Fruit fly (Drosophila melanogaster) whole organism, embryonic: ENCODE measurements around the gene Rpp14b.

Source experiments
- CG10267 ChIP-seq: fragments of 200-800 bp; sonication (Bioruptor generic); optimal IDR thresholded peaks from 2 replicates; lab custom pipeline; 2018; ENCODE audit warnings: missing biosample characterization, mild to moderate bottlenecking, missing genetic modification characterization, moderate library complexity
- CG10462 ChIP-seq: fragments of 200-800 bp; sonication (Bioruptor generic); optimal IDR thresholded peaks from 2 replicates; lab custom pipeline; 2016; ENCODE audit warnings: missing biosample characterization, missing genetic modification characterization
- CG10543 ChIP-seq: fragments of 200-800 bp; sonication (Bioruptor generic); optimal IDR thresholded peaks from 3 replicates; lab custom pipeline; 2017; ENCODE audit warnings: missing biosample characterization, mild to moderate bottlenecking, missing genetic modification characterization, moderate library complexity
- CG11247 ChIP-seq: fragments of 200-800 bp; sonication (Bioruptor generic); IDR thresholded peaks from 2 replicates; pipeline ENCODE4 v1.3.6; 2022; ENCODE audit warnings: missing biosample characterization, missing genetic modification characterization
- CG11456 ChIP-seq: fragments of 200-800 bp; sonication (Bioruptor generic); IDR thresholded peaks from 3 replicates; pipeline ENCODE4 v1.3.6; 2022; ENCODE audit warnings: missing biosample characterization, missing genetic modification characterization
- CG13287 ChIP-seq: fragments of 200-800 bp; sonication (Bioruptor generic); IDR thresholded peaks from 2 replicates; pipeline ENCODE4 v1.3.6; 2022; ENCODE audit warnings: missing biosample characterization, missing genetic modification characterization; ENCODE audit not compliant: partially characterized antibody
- CG13775 ChIP-seq: fragments of 200-800 bp; sonication (Bioruptor generic); optimal IDR thresholded peaks from 3 replicates; lab custom pipeline; 2017; ENCODE audit warnings: missing biosample characterization, mild to moderate bottlenecking, missing genetic modification characterization
- CG15514 ChIP-seq: fragments of 200-800 bp; sonication (Bioruptor generic); optimal IDR thresholded peaks from 3 replicates; lab custom pipeline; 2017; ENCODE audit warnings: missing biosample characterization, missing genetic modification characterization, mild to moderate bottlenecking, moderate library complexity, missing genetic modification reagents
- CG17385 ChIP-seq: fragments of 200-800 bp; sonication (Bioruptor generic); optimal IDR thresholded peaks from 3 replicates; lab custom pipeline; 2018; ENCODE audit warnings: missing biosample characterization, mild to moderate bottlenecking, missing genetic modification characterization
- CG17912 ChIP-seq: fragments of 200-800 bp; sonication (Bioruptor generic); optimal IDR thresholded peaks from 2 replicates; lab custom pipeline; 2018; ENCODE audit warnings: missing biosample characterization, mild to moderate bottlenecking, missing genetic modification characterization
- CG18476 ChIP-seq: fragments of 200-800 bp; sonication (Bioruptor generic); optimal IDR thresholded peaks from 2 replicates; lab custom pipeline; 2016; ENCODE audit warnings: missing biosample characterization, mild to moderate bottlenecking, missing genetic modification characterization
- CG18764 ChIP-seq: fragments of 200-800 bp; sonication (Bioruptor generic); optimal IDR thresholded peaks from 3 replicates; lab custom pipeline; 2016; ENCODE audit warnings: missing biosample characterization, missing genetic modification characterization
- CG2712 ChIP-seq: fragments of 200-800 bp; optimal IDR thresholded peaks from 3 replicates; lab custom pipeline; 2019; ENCODE audit warnings: missing biosample characterization, mild to moderate bottlenecking, missing genetic modification characterization, moderate library complexity
- CG3163 ChIP-seq: fragments of 200-800 bp; sonication (Bioruptor generic); optimal IDR thresholded peaks from 3 replicates; lab custom pipeline; 2016; ENCODE audit warnings: missing biosample characterization, missing genetic modification characterization
- CG32532 ChIP-seq: fragments of 200-800 bp; sonication (Bioruptor generic); IDR thresholded peaks from 2 replicates; pipeline ENCODE4 v1.3.6; 2022; ENCODE audit warnings: missing biosample characterization, missing genetic modification characterization
- CG33213 ChIP-seq: fragments of 200-800 bp; sonication (Bioruptor generic); optimal IDR thresholded peaks from 3 replicates; lab custom pipeline; 2016; ENCODE audit warnings: missing biosample characterization, missing genetic modification characterization
- CG3726 ChIP-seq: fragments of 200-800 bp; sonication (Bioruptor generic); IDR thresholded peaks from 3 replicates; pipeline ENCODE4, ENCODE4 v1.3.6; 2022; ENCODE audit warnings: missing biosample characterization, missing genetic modification characterization
- CG4424 ChIP-seq: fragments of 200-800 bp; sonication (Bioruptor generic); optimal IDR thresholded peaks from 3 replicates; lab custom pipeline; 2016; ENCODE audit warnings: missing biosample characterization, missing genetic modification characterization
- CG4617 ChIP-seq: fragments of 200-800 bp; sonication (Bioruptor generic); optimal IDR thresholded peaks from 3 replicates; lab custom pipeline; 2016; ENCODE audit warnings: missing biosample characterization, missing genetic modification characterization, borderline replicate concordance
- CG4707 ChIP-seq: fragments of 200-800 bp; sonication (Bioruptor generic); optimal IDR thresholded peaks from 2 replicates; lab custom pipeline; 2018; ENCODE audit warnings: missing biosample characterization, mild to moderate bottlenecking, missing genetic modification characterization, moderate library complexity
- CG6175 ChIP-seq: fragments of 200-800 bp; sonication (Bioruptor generic); IDR thresholded peaks from 3 replicates; pipeline ENCODE4 v1.3.6; 2022; ENCODE audit warnings: missing biosample characterization, missing genetic modification characterization
- CG8281 ChIP-seq: fragments of 200-800 bp; sonication (Bioruptor generic); optimal IDR thresholded peaks from 2 replicates; lab custom pipeline; 2018; ENCODE audit warnings: missing biosample characterization, mild to moderate bottlenecking, missing genetic modification characterization, moderate library complexity
- CG9609 ChIP-seq: fragments of 200-800 bp; sonication (Bioruptor generic); optimal IDR thresholded peaks from 3 replicates; lab custom pipeline; 2016; ENCODE audit warnings: missing biosample characterization, missing genetic modification characterization
- CHES-1-like ChIP-seq: fragments of 200-800 bp; sonication (Bioruptor generic); optimal IDR thresholded peaks from 2 replicates; lab custom pipeline; 2016; ENCODE audit warnings: missing biosample characterization, missing genetic modification characterization
- Doc2 ChIP-seq: fragments of 200-800 bp; sonication (Bioruptor generic); IDR thresholded peaks from 2 replicates; pipeline ENCODE4 v1.3.6; 2022; ENCODE audit warnings: missing biosample characterization, missing genetic modification characterization
- Dp ChIP-seq: fragments of 200-800 bp; sonication (Bioruptor generic); optimal IDR thresholded peaks from 2 replicates; lab custom pipeline; 2018; ENCODE audit warnings: missing biosample characterization, mild to moderate bottlenecking, missing genetic modification characterization, moderate library complexity
- Elba2 ChIP-seq: fragments of 200-800 bp; sonication (Bioruptor generic); optimal IDR thresholded peaks from 3 replicates; lab custom pipeline; 2016; ENCODE audit warnings: missing biosample characterization, missing genetic modification characterization
- HLH4C ChIP-seq: fragments of 200-800 bp; sonication (Bioruptor generic); IDR thresholded peaks from 3 replicates; pipeline ENCODE4 v1.3.6; 2022; ENCODE audit warnings: missing biosample characterization, missing genetic modification characterization; ENCODE audit not compliant: partially characterized antibody
- Ravus ChIP-seq: fragments of 200-800 bp; sonication (Bioruptor generic); IDR thresholded peaks from 2 replicates; pipeline ENCODE4 v1.3.6; 2022; ENCODE audit warnings: missing biosample characterization, missing genetic modification characterization
- Rfx ChIP-seq: fragments of 200-800 bp; sonication (Bioruptor generic); IDR thresholded peaks from 2 replicates; pipeline ENCODE4 v1.3.6; 2022; ENCODE audit warnings: missing biosample characterization, missing genetic modification characterization
- Sry-δ ChIP-seq: fragments of 200-800 bp; sonication (Bioruptor generic); optimal IDR thresholded peaks from 2 replicates; lab custom pipeline; 2016; ENCODE audit warnings: missing biosample characterization, missing genetic modification characterization
- Taf1 ChIP-seq: fragments of 200-800 bp; sonication (Bioruptor generic); IDR thresholded peaks from 2 replicates; pipeline ENCODE4 v1.3.6; 2022; ENCODE audit warnings: missing biosample characterization, missing genetic modification characterization
- bigmax ChIP-seq: fragments of 200-800 bp; sonication (Bioruptor generic); optimal IDR thresholded peaks from 2 replicates; lab custom pipeline; 2018; ENCODE audit warnings: missing biosample characterization, mild to moderate bottlenecking, missing genetic modification characterization
- ci ChIP-seq: fragments of 200-800 bp; sonication (Bioruptor generic); IDR thresholded peaks from 3 replicates; pipeline ENCODE4 v1.3.6; 2022; ENCODE audit warnings: missing biosample characterization, missing genetic modification characterization
- dimm ChIP-seq: fragments of 200-800 bp; sonication (Bioruptor generic); IDR thresholded peaks from 2 replicates; pipeline ENCODE4 v1.3.6; 2022; ENCODE audit warnings: missing biosample characterization, missing genetic modification characterization
- dysf ChIP-seq: fragments of 200-800 bp; sonication (Bioruptor generic); IDR thresholded peaks from 3 replicates; pipeline ENCODE4 v1.3.6; 2022; ENCODE audit warnings: missing biosample characterization, missing genetic modification characterization
- gfzf ChIP-seq: fragments of 200-800 bp; sonication (Bioruptor generic); optimal IDR thresholded peaks from 2 replicates; lab custom pipeline; 2016; ENCODE audit warnings: missing biosample characterization, mild to moderate bottlenecking, missing genetic modification characterization, moderate library complexity
- jing ChIP-seq: fragments of 200-800 bp; sonication (Bioruptor generic); optimal IDR thresholded peaks from 2 replicates; lab custom pipeline; 2018; ENCODE audit warnings: missing biosample characterization, mild to moderate bottlenecking, missing genetic modification characterization
- ken ChIP-seq: fragments of 200-800 bp; sonication (Bioruptor generic); IDR thresholded peaks from 3 replicates; pipeline ENCODE4 v1.3.6; 2022; ENCODE audit warnings: missing biosample characterization, missing genetic modification characterization
- knrl ChIP-seq: fragments of 200-800 bp; sonication (Bioruptor generic); IDR thresholded peaks from 3 replicates; pipeline ENCODE4 v1.3.6; 2022; ENCODE audit warnings: missing biosample characterization, missing genetic modification characterization; ENCODE audit not compliant: partially characterized antibody
- mirr ChIP-seq: fragments of 200-800 bp; sonication (Bioruptor generic); optimal IDR thresholded peaks from 3 replicates; lab custom pipeline; 2018; ENCODE audit warnings: missing biosample characterization, mild to moderate bottlenecking, missing genetic modification characterization
- onecut ChIP-seq: fragments of 200-800 bp; sonication (Bioruptor generic); IDR thresholded peaks from 2 replicates; pipeline ENCODE4 v1.3.6; 2022; ENCODE audit warnings: missing biosample characterization, missing genetic modification characterization
- otp ChIP-seq: fragments of 200-800 bp; sonication (Bioruptor generic); IDR thresholded peaks from 3 replicates; pipeline ENCODE4, ENCODE4 v1.3.6; 2022; ENCODE audit warnings: missing biosample characterization, missing genetic modification characterization
- pho ChIP-seq: fragments of 200-800 bp; sonication (Bioruptor generic); optimal IDR thresholded peaks from 2 replicates; lab custom pipeline; 2016; ENCODE audit warnings: missing biosample characterization, missing genetic modification characterization
- sc ChIP-seq, 3 experiments: fragments of >200 bp in 2 of 3; fragments of 200-800 bp in 1 of 3; sonication (Bioruptor generic) in 1 of 3; optimal IDR thresholded peaks; 2 replicates in 2 of 3; 3 replicates in 1 of 3; lab custom pipeline; 2017; ENCODE audit warnings: mild to moderate bottlenecking in 1 of 3, missing biosample characterization in 1 of 3, missing genetic modification characterization in 1 of 3, missing genetic modification reagents in 1 of 3
- sim ChIP-seq: fragments of 200-800 bp; sonication (Bioruptor generic); IDR thresholded peaks from 2 replicates; pipeline ENCODE4 v1.3.6; 2022; ENCODE audit warnings: missing biosample characterization, missing genetic modification characterization
- slou ChIP-seq: fragments of 200-800 bp; sonication (Bioruptor generic); optimal IDR thresholded peaks from 3 replicates; lab custom pipeline; 2016; ENCODE audit warnings: missing biosample characterization, missing genetic modification characterization
- tll ChIP-seq, 2 experiments: fragments of 200-800 bp in 1 of 2; fragments of >200 bp in 1 of 2; sonication (Bioruptor generic) in 1 of 2; optimal IDR thresholded peaks; 2 replicates each; lab custom pipeline; 2017 to 2019; ENCODE audit warnings: missing biosample characterization in 2 of 2, missing genetic modification characterization in 2 of 2, mild to moderate bottlenecking in 1 of 2, moderate library complexity in 1 of 2
- yki ChIP-seq: fragments of >200 bp; optimal IDR thresholded peaks from 3 replicates; lab custom pipeline; 2018

Gene Rpp14b

dm6 chr3R:30012602-30013489 is 42.9 kb upstream of the Rpp14b start (continued):
- TF ChIP-seq CG11247 (0 out of 2 replicates have a peak, but pooled peaks have one; percentile 27), Doc2 (GFP tag; lab: Robert Waterston, UW) (no peak), yki (lab: Kevin White, UChicago) (no peak), CG15514 (GFP tag; lab: Kevin White, UChicago) (peak; percentile 38), Taf1 (GFP tag; lab: Robert Waterston, UW) (peak; percentile 35; the same call in 1 of the 2 replicates), CG10543 (GFP tag; lab: Kevin White, UChicago) (peak; percentile 18), ci (GFP tag; lab: Robert Waterston, UW) (no peak), onecut (no peak), CG10462 (no peak), Ravus (GFP tag; lab: Robert Waterston, UW) (no peak), CG32532 (GFP tag; lab: Robert Waterston, UW) (peak; percentile 83), CG17912 (GFP tag; lab: Kevin White, UChicago) (no peak), Elba2 (no peak), dimm (GFP tag; lab: Robert Waterston, UW) (no peak), CG4424 (GFP tag; lab: Kevin White, UChicago) (no peak), tll (GFP tag; optimal IDR thresholded peaks at IDR 0.05; lab: Kevin White, UChicago) (no peak), ken (GFP tag; lab: Robert Waterston, UW) (no peak), pho (GFP tag; lab: Kevin White, UChicago) (no peak), knrl (GFP tag; lab: Robert Waterston, UW) (no peak), CG18476 (GFP tag; lab: Kevin White, UChicago) (no peak), Sry-δ (no peak), slou (GFP tag; lab: Kevin White, UChicago) (no peak), CG11456 (GFP tag; lab: Robert Waterston, UW) (no peak), CHES-1-like (no peak), CG3163 (no peak), CG9609 (GFP tag; lab: Kevin White, UChicago) (no peak), sim (GFP tag; lab: Robert Waterston, UW) (no peak), CG13775 (GFP tag; lab: Kevin White, UChicago) (no peak), bigmax (no peak), CG17385 (GFP tag; lab: Kevin White, UChicago) (no peak), otp (GFP tag; lab: Robert Waterston, UW) (peak; percentile 42; the same call in 1 of the 3 replicates), CG18764 (GFP tag; lab: Kevin White, UChicago) (no peak), gfzf (GFP tag; lab: Kevin White, UChicago) (no peak), Rfx (peak; percentile 65), CG4707 (no peak), CG10267 (tag; lab: Kevin White, UChicago) (no peak), dysf (GFP tag; lab: Robert Waterston, UW) (peak; percentile 54; the same call in 2 of the 3 replicates), CG4617 (GFP tag; lab: Kevin White, UChicago) (no peak), Dp (GFP tag; lab: Kevin White, UChicago) (no peak), CG6175 (GFP tag; lab: Robert Waterston, UW) (no peak), CG8281 (tag; lab: Kevin White, UChicago) (no peak), mirr (GFP tag; lab: Kevin White, UChicago) (peak; percentile 64), HLH4C (GFP tag; lab: Robert Waterston, UW) (no peak), jing (GFP tag; lab: Kevin White, UChicago) (no peak), sc (optimal IDR thresholded peaks at IDR 0.05; lab: Kevin White, UChicago) (no peak), sc (GFP tag; optimal IDR thresholded peaks at IDR 0.05; lab: Kevin White, UChicago) (no peak), CG13287 (GFP tag; lab: Robert Waterston, UW) (no peak), CG2712 (tag; lab: Kevin White, UChicago) (no peak), CG33213 (GFP tag; lab: Kevin White, UChicago) (no peak), CG3726 (GFP tag; lab: Robert Waterston, UW) (no peak)
